Worm (Caenorhabditis elegans) whole organism, early embryonic: ENCODE data around the gene Y57A10A.14.

Source experiments
- B0310.2 ChIP-seq: sonication (generic microtip); optimal IDR thresholded peaks from 2 replicates; lab custom pipeline; 2016; ENCODE audit warnings: mild to moderate bottlenecking, missing genetic modification characterization, missing compliant biosample characterization
- F13C5.2 ChIP-seq: sonication (generic microtip); optimal IDR thresholded peaks from 2 replicates; lab custom pipeline; 2017; ENCODE audit warnings: mild to moderate bottlenecking, missing genetic modification characterization, inconsistent platforms, missing compliant biosample characterization
- ama-1 ChIP-seq: fragments of 150-350 bp; optimal IDR thresholded peaks from 2 replicates; lab custom pipeline; 2014
- flt-1 ChIP-seq: fragments of 200-800 bp; sonication (Bioruptor generic); IDR thresholded peaks from 2 replicates; pipeline ENCODE4 v1.3.6; 2022; ENCODE audit warnings: missing genetic modification characterization, missing compliant biosample characterization
- hmg-4 ChIP-seq: fragments of 200-800 bp; sonication (Bioruptor generic); optimal IDR thresholded peaks from 2 replicates; lab custom pipeline; 2018; ENCODE audit warnings: mild to moderate bottlenecking, missing genetic modification characterization, missing compliant biosample characterization
- hnd-1 ChIP-seq: sonication (generic microtip); optimal IDR thresholded peaks from 2 replicates; lab custom pipeline; 2016; ENCODE audit warnings: missing genetic modification characterization, missing compliant biosample characterization
- scrt-1 ChIP-seq: fragments of 200-800 bp; sonication (Bioruptor generic); IDR thresholded peaks from 2 replicates; pipeline ENCODE4 v1.3.6; 2022; ENCODE audit warnings: missing genetic modification characterization, missing compliant biosample characterization
- sea-1 ChIP-seq: fragments of 200-800 bp; sonication (Bioruptor generic); conservative IDR thresholded peaks from 2 replicates; pipeline ENCODE4 v1.3.6; 2022; ENCODE audit warnings: missing genetic modification characterization, missing compliant biosample characterization
- tbx-11 ChIP-seq: fragments of 200-800 bp; sonication (Bioruptor generic); IDR thresholded peaks from 2 replicates; pipeline ENCODE4 v1.3.6; 2022; ENCODE audit warnings: missing genetic modification characterization, missing compliant biosample characterization
- tra-4 ChIP-seq: sonication (generic microtip); optimal IDR thresholded peaks from 2 replicates; lab custom pipeline; 2017; ENCODE audit warnings: missing genetic modification characterization, missing compliant biosample characterization

DNA sequence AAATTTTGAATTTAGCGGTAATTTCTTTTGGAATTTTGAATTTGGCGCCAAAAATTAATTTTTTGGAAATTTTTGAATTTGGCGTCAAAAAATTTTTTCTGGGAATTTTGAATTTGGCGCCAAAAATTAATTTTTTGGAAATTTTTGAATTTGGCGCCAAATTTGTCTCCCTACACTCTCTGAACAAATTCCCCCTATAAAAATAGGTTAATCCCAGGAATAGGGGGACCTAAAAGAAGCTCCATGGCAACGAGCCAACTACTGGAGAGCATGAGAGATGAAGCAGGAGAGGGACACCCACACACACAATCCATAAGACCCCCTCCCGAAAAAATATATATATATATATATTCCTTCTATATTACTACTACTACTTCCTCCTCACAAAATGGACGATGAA is 17.2 kb downstream of the Y57A10A.14 start, which contains the start of gene aqp-12:
- TF ChIP-seq B0310.2 (tag; lab: Kevin White, UChicago) (no peak), ama-1 (lab: Kevin White, UChicago) (no peak), scrt-1 (GFP tag; lab: Robert Waterston, UW) (no peak), flt-1 (GFP tag; lab: Robert Waterston, UW) (no peak), F13C5.2 (tag; lab: Kevin White, UChicago) (no peak), sea-1 (GFP tag; lab: Robert Waterston, UW) (no peak), tbx-11 (GFP tag; lab: Robert Waterston, UW) (no peak), tra-4 (tag; lab: Kevin White, UChicago) (no peak), hnd-1 (tag; lab: Kevin White, UChicago) (no peak), hmg-4 (no peak)
